Worm (Caenorhabditis elegans): ENCODE measurements around the gene sknr-1.

DNA sequence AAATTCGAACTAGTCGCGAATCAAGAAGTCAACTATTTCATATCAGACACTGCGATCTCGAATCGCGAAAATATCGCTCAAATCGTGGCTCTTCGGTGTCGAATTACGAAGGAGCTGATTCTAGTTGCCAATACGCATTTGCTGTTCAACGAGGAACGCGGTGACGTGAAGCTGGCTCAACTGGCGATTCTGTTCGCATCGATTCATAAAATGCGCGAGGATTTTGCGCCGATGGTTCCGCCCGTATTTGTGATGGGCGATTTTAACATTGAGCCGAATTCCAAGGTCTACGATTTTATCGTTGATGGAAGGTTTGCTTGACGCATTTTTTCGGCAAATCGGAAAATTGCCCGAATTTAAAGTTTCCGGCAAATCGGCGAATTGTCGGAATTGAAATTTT, 35.2 kb upstream of the sknr-1 start:
- TF ChIP-seq ceh-36 (tag; optimal IDR thresholded peaks at IDR 0.05) (no peak), hmbx-1 (tag; optimal IDR thresholded peaks at IDR 0.05) (no peak)

Data from whole organism, early embryonic.